Fruit fly (Drosophila melanogaster) whole organism: Measurements from ENCODE around the gene ntc.

Experiments
- CG8478 ChIP-seq: fragments of >200 bp; optimal IDR thresholded peaks from 2 replicates; lab custom pipeline; 2018; ENCODE audit warnings: inconsistent platforms
- Dll ChIP-seq: fragments of >200 bp; optimal IDR thresholded peaks from 2 replicates; lab custom pipeline; 2017
- EcR ChIP-seq, 2 experiments: fragments of >200 bp; optimal IDR thresholded peaks; 2 replicates each; lab custom pipeline; 2017; ENCODE audit warnings: missing biosample characterization in 2 of 2, missing genetic modification characterization in 2 of 2, missing genetic modification reagents in 2 of 2
- pan ChIP-seq: fragments of >200 bp; optimal IDR thresholded peaks from 2 replicates; lab custom pipeline; 2017
- psq ChIP-seq: fragments of >200 bp; optimal IDR thresholded peaks from 2 replicates; lab custom pipeline; 2017
- usp ChIP-seq: fragments of >200 bp; optimal IDR thresholded peaks from 2 replicates; lab custom pipeline; 2017; ENCODE audit warnings: missing biosample characterization, missing genetic modification characterization, mixed read lengths

Gene ntc

DNA sequence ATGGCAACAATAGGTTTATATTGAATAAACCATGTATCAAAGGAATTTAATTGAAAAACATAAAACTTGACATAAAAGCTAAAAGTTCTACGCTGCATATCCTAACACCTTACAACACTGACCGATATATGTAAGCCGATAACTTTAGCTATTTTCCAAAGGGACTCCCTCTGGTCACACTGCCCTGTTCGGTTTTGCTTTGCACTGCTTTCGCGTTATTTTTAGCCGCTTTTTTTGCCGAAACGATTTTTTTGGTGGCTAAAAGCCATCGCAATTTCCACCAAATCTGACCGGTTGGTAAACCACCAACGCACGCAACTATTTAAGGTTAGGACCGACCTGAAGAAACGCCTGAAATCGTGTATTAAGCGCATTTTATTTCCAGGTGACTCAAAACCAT is 4.8 kb upstream of the ntc start, which contains the start of the genes CG32263 and PIG-B:
CG32263 (minus strand) TSS at position 26 of the 400 bp plus-strand sequence.
PIG-B (plus strand) TSS at position 175 of the 400 bp plus-strand sequence.
- TF ChIP-seq psq (lab: Kevin White, UChicago) (no peak), pan (lab: Kevin White, UChicago) (no peak), usp (GFP tag; lab: Kevin White, UChicago) (no peak), Dll (lab: Kevin White, UChicago) (no peak), CG8478 (lab: Kevin White, UChicago) (no peak), EcR (GFP tag; optimal IDR thresholded peaks at IDR 0.05; lab: Kevin White, UChicago) (no peak)

DNA sequence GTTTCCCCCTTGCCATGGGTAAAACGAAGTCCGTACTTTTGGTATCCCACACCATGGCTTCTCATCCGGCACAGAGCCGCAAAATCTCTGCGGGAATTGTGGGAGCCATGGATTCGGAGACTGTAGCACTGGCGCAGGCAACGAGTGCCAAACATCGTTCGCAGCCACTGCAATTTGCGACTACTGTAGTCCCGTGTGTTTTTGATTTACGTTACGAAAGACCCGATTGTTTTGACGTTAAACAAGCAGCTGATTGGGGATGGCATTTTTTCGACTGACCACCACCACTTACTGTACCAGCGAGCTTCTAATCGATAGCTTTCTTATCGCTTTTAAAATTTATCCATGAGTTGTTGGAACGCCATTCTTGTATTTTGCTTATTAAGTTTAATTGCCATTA is 3.7 kb upstream of the ntc start, which contains the start of gene CG32262:
CG32262 (minus strand) TSS at position 254 of the 400 bp plus-strand sequence.
- TF ChIP-seq psq (lab: Kevin White, UChicago) (no peak), pan (lab: Kevin White, UChicago) (no peak), Dll (lab: Kevin White, UChicago) (no peak), usp (GFP tag; lab: Kevin White, UChicago) (no peak), EcR (GFP tag; optimal IDR thresholded peaks at IDR 0.05; lab: Kevin White, UChicago) (no peak), CG8478 (lab: Kevin White, UChicago) (no peak)

DNA sequence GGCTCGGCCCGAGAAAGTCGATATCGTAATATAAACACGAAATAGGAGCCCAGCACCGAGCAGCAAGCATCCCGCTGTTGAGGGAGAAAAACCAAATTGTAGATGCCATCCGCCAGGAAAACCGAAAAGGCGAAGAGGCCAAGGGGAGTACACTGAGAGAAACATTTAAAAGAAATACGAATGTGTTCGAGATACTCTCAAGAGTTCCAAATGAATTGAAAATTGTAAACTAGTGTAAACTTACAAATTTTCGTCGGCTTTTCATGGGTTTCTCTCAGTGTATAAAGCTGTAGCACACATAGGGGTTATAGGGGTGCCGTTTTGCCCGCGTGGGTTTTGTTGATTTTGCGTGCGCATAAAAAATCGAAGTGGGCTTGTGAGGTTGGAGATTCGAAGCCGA is 3.6 kb downstream of the ntc start:
- TF ChIP-seq pan (lab: Kevin White, UChicago) (no peak), usp (GFP tag; lab: Kevin White, UChicago) (no peak), EcR (GFP tag; optimal IDR thresholded peaks at IDR 0.05; lab: Kevin White, UChicago) (no peak), CG8478 (lab: Kevin White, UChicago) (no peak), psq (lab: Kevin White, UChicago) (no peak), Dll (lab: Kevin White, UChicago) (no peak)

DNA sequence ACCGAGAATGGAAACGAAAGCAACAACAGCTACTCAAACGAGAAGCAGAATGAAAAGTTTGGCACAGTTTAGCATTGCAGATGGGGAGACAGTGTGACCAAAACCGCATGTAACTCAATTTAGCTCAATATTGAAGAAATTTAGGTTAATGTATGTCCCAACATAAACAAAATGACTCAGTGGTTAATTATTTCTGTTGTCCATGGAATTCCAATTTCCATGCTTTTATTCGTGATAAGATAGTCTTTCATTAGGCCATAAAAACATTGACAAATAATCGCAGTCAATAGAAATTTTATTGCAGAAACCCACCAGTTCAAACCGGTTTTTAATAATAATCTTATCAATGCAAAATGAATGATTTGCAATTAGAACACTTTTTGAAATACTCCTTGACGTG is 4.4 kb downstream of the ntc start:
- no peak for TF ChIP-seq usp (GFP tag; lab: Kevin White, UChicago)
- TF ChIP-seq psq (lab: Kevin White, UChicago), result no peak
- TF ChIP-seq CG8478 (lab: Kevin White, UChicago), result no peak
- no peak for TF ChIP-seq Dll (lab: Kevin White, UChicago)
- no peak for TF ChIP-seq EcR (GFP tag; optimal IDR thresholded peaks at IDR 0.05; lab: Kevin White, UChicago)
- no peak for TF ChIP-seq pan (lab: Kevin White, UChicago)

DNA sequence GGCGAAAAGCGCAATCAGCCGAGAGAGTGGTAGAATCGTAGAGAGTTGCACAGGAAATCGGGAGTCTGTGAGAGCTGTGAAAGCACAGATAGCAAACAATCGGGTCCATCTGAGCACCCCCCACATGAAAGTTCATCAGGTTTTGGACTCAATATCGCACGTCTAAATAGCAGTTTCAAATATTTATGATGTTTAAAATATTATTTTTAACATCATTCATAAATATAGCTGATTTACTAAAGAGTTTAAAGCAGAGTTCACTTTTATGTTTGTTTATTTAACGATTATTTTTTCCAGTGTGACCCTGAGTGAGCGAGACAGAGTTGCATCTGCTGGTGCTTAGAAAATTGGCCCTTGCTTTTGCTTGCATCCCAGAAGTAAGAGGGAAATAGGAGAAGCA is 4.9 kb downstream of the ntc start:
- TF ChIP-seq EcR (GFP tag; optimal IDR thresholded peaks at IDR 0.05; lab: Kevin White, UChicago) (no peak), Dll (lab: Kevin White, UChicago) (no peak), CG8478 (lab: Kevin White, UChicago) (no peak), pan (lab: Kevin White, UChicago) (no peak), usp (GFP tag; lab: Kevin White, UChicago) (no peak), psq (lab: Kevin White, UChicago) (no peak)

DNA sequence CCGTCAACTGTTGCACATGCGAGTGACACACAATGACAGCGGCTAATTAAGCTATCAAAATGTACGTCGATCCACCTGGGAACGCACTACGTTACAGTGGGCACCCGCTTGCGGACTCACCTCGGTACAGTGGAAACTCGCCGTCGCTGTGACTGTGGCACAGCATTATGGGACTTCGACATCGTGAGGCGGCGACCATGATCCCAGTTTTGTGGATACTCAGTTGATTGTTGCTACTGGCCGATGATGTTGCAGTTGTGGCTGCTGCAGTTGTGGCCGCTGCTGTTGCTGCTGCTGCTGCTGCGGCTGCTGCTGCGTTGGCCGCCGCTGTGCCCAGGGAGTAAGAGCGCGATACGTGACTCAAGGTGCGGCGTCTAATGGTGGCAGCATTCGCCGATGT is 6.5 kb downstream of the ntc start:
- TF ChIP-seq pan (lab: Kevin White, UChicago) (no peak), Dll (lab: Kevin White, UChicago) (no peak), usp (GFP tag; lab: Kevin White, UChicago) (no peak), psq (lab: Kevin White, UChicago) (no peak), EcR (GFP tag; optimal IDR thresholded peaks at IDR 0.05; lab: Kevin White, UChicago) (no peak), CG8478 (lab: Kevin White, UChicago) (no peak)

DNA sequence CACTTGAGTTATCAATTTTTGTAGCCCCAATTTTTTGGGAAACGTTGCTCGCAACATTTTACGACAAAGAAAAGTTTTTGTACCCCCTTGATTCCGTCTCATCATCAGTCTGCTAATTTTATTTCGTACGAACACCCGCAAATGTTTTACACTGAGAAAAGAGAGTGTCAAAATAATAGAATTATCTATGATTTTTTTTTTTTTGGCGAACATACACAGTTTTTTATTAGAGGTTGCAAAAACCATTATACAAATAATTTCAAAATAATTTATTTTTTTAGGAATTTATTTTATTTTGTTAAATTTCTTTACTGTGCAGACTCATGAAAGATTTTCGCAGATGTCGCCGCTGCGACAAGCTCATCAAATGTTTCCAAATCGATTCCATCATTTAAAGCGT is 7.8 kb downstream of the ntc start:
- TF ChIP-seq pan (lab: Kevin White, UChicago) (no peak), usp (GFP tag; lab: Kevin White, UChicago) (no peak), psq (lab: Kevin White, UChicago) (no peak), Dll (lab: Kevin White, UChicago) (no peak), EcR (GFP tag; optimal IDR thresholded peaks at IDR 0.05; lab: Kevin White, UChicago) (no peak), CG8478 (lab: Kevin White, UChicago) (no peak)

DNA sequence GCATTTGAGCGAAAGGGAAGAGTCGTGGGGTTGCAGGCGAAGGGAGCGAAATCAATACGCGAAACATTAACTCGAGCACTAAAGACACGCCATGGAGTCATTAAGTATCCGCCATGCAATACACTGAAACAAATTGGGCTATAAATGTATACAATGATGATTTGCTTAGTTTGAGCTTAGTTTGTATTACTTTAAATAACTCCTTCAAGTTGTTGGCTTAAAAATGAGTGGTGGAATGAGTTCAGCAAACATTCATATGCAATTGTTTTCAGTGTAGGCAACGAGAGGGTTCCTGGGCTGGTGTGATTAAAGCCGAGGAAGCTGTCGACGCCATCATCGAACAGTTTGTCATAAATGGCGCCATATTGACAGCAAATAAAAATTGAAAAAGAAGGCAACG is 8.6 kb downstream of the ntc start:
- TF ChIP-seq Dll (lab: Kevin White, UChicago) (no peak), psq (lab: Kevin White, UChicago) (no peak), usp (GFP tag; lab: Kevin White, UChicago) (no peak), EcR (GFP tag; optimal IDR thresholded peaks at IDR 0.05; lab: Kevin White, UChicago) (no peak), CG8478 (lab: Kevin White, UChicago) (no peak), pan (lab: Kevin White, UChicago) (no peak)

DNA sequence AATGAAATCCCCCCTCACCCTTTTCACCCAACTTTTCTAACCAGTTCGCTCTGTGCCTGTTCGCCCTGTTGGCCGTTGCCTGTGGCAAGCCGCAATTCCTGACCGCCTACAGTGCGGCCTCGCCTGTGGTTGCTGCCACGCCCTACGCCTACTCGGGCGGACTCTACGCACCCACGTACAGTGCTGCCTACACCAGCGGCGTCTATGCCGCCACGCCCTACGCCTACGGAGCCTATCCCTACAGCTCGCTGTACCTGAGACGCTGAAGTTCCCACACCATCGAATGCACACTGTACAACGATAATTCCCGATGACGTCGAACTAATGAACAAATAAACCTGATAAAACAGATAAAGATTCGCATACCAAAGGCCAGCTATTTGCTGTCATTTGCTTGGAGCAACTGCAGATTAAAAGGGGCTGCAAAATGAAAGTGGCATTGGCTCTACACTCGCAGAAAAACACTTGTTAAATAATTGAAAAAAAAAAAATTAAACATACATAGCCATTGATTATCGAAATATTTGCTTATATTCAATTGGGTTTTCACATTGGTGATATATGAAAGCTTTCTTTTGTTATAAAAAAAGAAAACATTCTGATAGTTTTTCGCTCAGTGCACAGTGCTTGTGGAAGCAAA is 15.1 kb downstream of the ntc start:
- TF ChIP-seq Dll (lab: Kevin White, UChicago), result no peak
- TF ChIP-seq pan (lab: Kevin White, UChicago), result no peak
- no peak for TF ChIP-seq CG8478 (lab: Kevin White, UChicago)
- TF ChIP-seq psq (lab: Kevin White, UChicago), result no peak
- no peak for TF ChIP-seq EcR (GFP tag; optimal IDR thresholded peaks at IDR 0.05; lab: Kevin White, UChicago)
- no peak for TF ChIP-seq usp (GFP tag; lab: Kevin White, UChicago)

DNA sequence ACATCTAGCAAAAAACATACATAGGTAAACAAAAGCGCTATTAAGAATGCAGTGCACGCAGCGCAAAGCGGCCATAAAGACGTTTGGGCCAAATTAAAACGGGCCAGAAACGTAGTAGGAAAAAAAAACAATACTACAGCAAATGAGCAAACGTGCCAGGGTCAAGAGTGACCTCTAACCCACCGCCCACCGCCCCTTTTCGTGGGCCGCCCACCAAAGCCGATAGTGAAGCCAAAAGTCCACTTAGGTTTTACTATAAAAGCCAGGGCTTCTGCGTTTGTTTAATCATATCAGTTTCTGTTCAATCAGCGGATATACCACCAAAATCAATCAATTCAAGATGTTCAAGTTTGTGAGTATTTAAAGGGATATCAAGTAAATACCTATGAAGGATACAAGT is 15.8 kb downstream of the ntc start, which contains the start of gene CG32266:
CG32266 (plus strand) TSS at position 301 of the 400 bp plus-strand sequence.
- no peak for TF ChIP-seq CG8478 (lab: Kevin White, UChicago)
- TF ChIP-seq EcR (GFP tag; optimal IDR thresholded peaks at IDR 0.05; lab: Kevin White, UChicago), result no peak
- no peak for TF ChIP-seq pan (lab: Kevin White, UChicago)
- TF ChIP-seq psq (lab: Kevin White, UChicago), result no peak
- TF ChIP-seq usp (GFP tag; lab: Kevin White, UChicago), result no peak
- no peak for TF ChIP-seq Dll (lab: Kevin White, UChicago)

DNA sequence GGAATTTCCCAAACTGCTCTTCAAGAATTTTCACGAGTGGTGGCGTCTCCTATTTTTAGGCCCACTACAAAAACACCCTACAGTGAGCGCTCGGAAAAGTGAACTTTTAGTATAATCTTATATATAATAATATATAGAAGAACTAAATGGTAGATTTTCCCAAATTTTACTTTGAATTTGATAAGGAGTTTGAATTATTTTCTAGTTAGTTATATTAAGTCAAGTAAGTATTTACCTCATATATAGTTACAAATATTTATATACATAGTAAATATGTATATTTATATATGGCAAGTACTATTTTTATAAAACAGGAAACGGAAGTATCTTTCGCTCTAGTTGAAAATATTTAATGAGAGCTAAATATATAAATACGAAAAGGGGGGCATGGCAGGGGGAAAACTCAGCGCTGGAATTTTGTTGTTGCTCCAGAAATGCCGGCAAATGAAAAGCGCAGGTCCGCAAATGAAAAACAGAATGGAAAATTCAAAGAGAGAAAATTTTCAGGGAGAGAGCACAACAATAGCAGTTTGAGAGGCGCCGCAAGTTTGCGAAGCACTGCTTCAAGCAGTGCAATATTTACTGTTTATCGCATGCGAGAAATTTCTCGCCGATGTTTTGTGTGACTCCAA is 17.4 kb downstream of the ntc start:
- TF ChIP-seq Dll (lab: Kevin White, UChicago) (no peak), EcR (GFP tag; optimal IDR thresholded peaks at IDR 0.05; lab: Kevin White, UChicago) (no peak), usp (GFP tag; lab: Kevin White, UChicago) (no peak), psq (lab: Kevin White, UChicago) (no peak), CG8478 (lab: Kevin White, UChicago) (no peak), pan (lab: Kevin White, UChicago) (no peak)
